Worm (Caenorhabditis elegans): ENCODE measurements around the gene tag-307.

Gene tag-307

ce11 chrIII:7891573-7892306, 34.7 kb upstream of the tag-307 start, which contains the start of the genes ZK688.5 and fahd-1:
Gene ZK688.5 (minus strand): TSS chrIII:7891623.
Gene fahd-1 (plus strand): TSS chrIII:7892256.
- no peak for TF ChIP-seq hmg-4 (GFP tag; optimal IDR thresholded peaks at IDR 0.05)
- peak; percentile 10 for TF ChIP-seq F13C5.2 (tag; optimal IDR thresholded peaks at IDR 0.05)
- TF ChIP-seq sea-1 (GFP tag; conservative IDR thresholded peaks at IDR 0.05): peak; percentile 58; the same call in 1 of the 2 replicates

- TF ChIP-seq tra-4 (tag; optimal IDR thresholded peaks at IDR 0.05): no peak
- no peak for TF ChIP-seq hmbx-1 (tag; optimal IDR thresholded peaks at IDR 0.05)
- TF ChIP-seq F13C5.2 (tag; optimal IDR thresholded peaks at IDR 0.05): no peak
These were observed 32.0 kb upstream of the tag-307 start for ce11 chrIII:7889036-7889435.

ce11 chrIII:7884863-7885262, 27.8 kb upstream of the tag-307 start, which contains the start of gene ZK688.11:
Gene ZK688.11 (minus strand): TSS chrIII:7884963.
- TF ChIP-seq F13C5.2 (tag; optimal IDR thresholded peaks at IDR 0.05) (no peak), pes-1 (GFP tag; IDR thresholded peaks at IDR 0.05) (no peak), hmg-4 (GFP tag; optimal IDR thresholded peaks at IDR 0.05) (no peak), hnd-1 (tag; optimal IDR thresholded peaks at IDR 0.05) (no peak), tbx-37 (GFP tag; conservative IDR thresholded peaks at IDR 0.05) (no peak), B0310.2 (tag; optimal IDR thresholded peaks at IDR 0.05) (no peak), ets-7 (tag; optimal IDR thresholded peaks at IDR 0.05) (no peak), aly-1 (tag; optimal IDR thresholded peaks at IDR 0.05) (no peak), scrt-1 (GFP tag; IDR thresholded peaks at IDR 0.05) (no peak), tra-4 (tag; optimal IDR thresholded peaks at IDR 0.05) (no peak), hmbx-1 (tag; optimal IDR thresholded peaks at IDR 0.05) (no peak), tbx-11 (GFP tag; IDR thresholded peaks at IDR 0.05) (no peak), sea-1 (GFP tag; conservative IDR thresholded peaks at IDR 0.05) (no peak), ama-1 (optimal IDR thresholded peaks at IDR 0.05) (no peak), ceh-36 (tag; optimal IDR thresholded peaks at IDR 0.05) (no peak), flt-1 (GFP tag; IDR thresholded peaks at IDR 0.05) (no peak), ceh-13 (GFP tag; optimal IDR thresholded peaks at IDR 0.05) (no peak)

- TF ChIP-seq hmg-4 (GFP tag; optimal IDR thresholded peaks at IDR 0.05) (no peak), aly-1 (tag; optimal IDR thresholded peaks at IDR 0.05) (no peak), scrt-1 (GFP tag; IDR thresholded peaks at IDR 0.05) (no peak), tbx-11 (GFP tag; IDR thresholded peaks at IDR 0.05) (no peak), B0310.2 (tag; optimal IDR thresholded peaks at IDR 0.05) (no peak), hmbx-1 (tag; optimal IDR thresholded peaks at IDR 0.05) (no peak), hnd-1 (tag; optimal IDR thresholded peaks at IDR 0.05) (no peak), ceh-13 (GFP tag; optimal IDR thresholded peaks at IDR 0.05) (no peak), ets-7 (tag; optimal IDR thresholded peaks at IDR 0.05) (no peak), flt-1 (GFP tag; IDR thresholded peaks at IDR 0.05) (no peak), F13C5.2 (tag; optimal IDR thresholded peaks at IDR 0.05) (no peak), ceh-36 (tag; optimal IDR thresholded peaks at IDR 0.05) (no peak), sea-1 (GFP tag; conservative IDR thresholded peaks at IDR 0.05) (no peak), tra-4 (tag; optimal IDR thresholded peaks at IDR 0.05) (no peak), tbx-37 (GFP tag; conservative IDR thresholded peaks at IDR 0.05) (no peak), pes-1 (GFP tag; IDR thresholded peaks at IDR 0.05) (no peak), ama-1 (optimal IDR thresholded peaks at IDR 0.05) (no peak)
These were observed 25.9 kb upstream of the tag-307 start, which contains the start of gene ZK688.9 for ce11 chrIII:7882900-7883299. Gene ZK688.9 (minus strand): TSS chrIII:7883000.

- TF ChIP-seq scrt-1 (GFP tag; IDR thresholded peaks at IDR 0.05): no peak
- TF ChIP-seq ets-7 (tag; optimal IDR thresholded peaks at IDR 0.05): no peak
- TF ChIP-seq tbx-37 (GFP tag; conservative IDR thresholded peaks at IDR 0.05): no peak
- no peak for TF ChIP-seq sea-1 (GFP tag; conservative IDR thresholded peaks at IDR 0.05)
- no peak for TF ChIP-seq ceh-36 (tag; optimal IDR thresholded peaks at IDR 0.05)
- no peak for TF ChIP-seq ceh-13 (GFP tag; optimal IDR thresholded peaks at IDR 0.05)
- no peak for TF ChIP-seq flt-1 (GFP tag; IDR thresholded peaks at IDR 0.05)
- no peak for TF ChIP-seq aly-1 (tag; optimal IDR thresholded peaks at IDR 0.05)
- TF ChIP-seq F13C5.2 (tag; optimal IDR thresholded peaks at IDR 0.05): no peak
- TF ChIP-seq hmbx-1 (tag; optimal IDR thresholded peaks at IDR 0.05): no peak
- no peak for TF ChIP-seq tra-4 (tag; optimal IDR thresholded peaks at IDR 0.05)
- TF ChIP-seq ama-1 (optimal IDR thresholded peaks at IDR 0.05): no peak
- TF ChIP-seq pes-1 (GFP tag; IDR thresholded peaks at IDR 0.05): no peak
These were observed 23.2 kb upstream of the tag-307 start for ce11 chrIII:7880132-7880715.

ce11 chrIII:7878852-7879329, 21.8 kb upstream of the tag-307 start, which contains the start of gene sup-18:
Gene sup-18 (minus strand): TSS chrIII:7878902.
- TF ChIP-seq pes-1 (GFP tag; IDR thresholded peaks at IDR 0.05) (no peak), hmg-4 (GFP tag; optimal IDR thresholded peaks at IDR 0.05) (no peak), tbx-11 (GFP tag; IDR thresholded peaks at IDR 0.05) (no peak), scrt-1 (GFP tag; IDR thresholded peaks at IDR 0.05) (no peak), ceh-36 (tag; optimal IDR thresholded peaks at IDR 0.05) (no peak), tra-4 (tag; optimal IDR thresholded peaks at IDR 0.05) (no peak), ets-7 (tag; optimal IDR thresholded peaks at IDR 0.05) (no peak), ceh-13 (GFP tag; optimal IDR thresholded peaks at IDR 0.05) (no peak), F13C5.2 (tag; optimal IDR thresholded peaks at IDR 0.05) (no peak), ama-1 (optimal IDR thresholded peaks at IDR 0.05) (no peak), hmbx-1 (tag; optimal IDR thresholded peaks at IDR 0.05) (no peak), flt-1 (GFP tag; IDR thresholded peaks at IDR 0.05) (no peak), hnd-1 (tag; optimal IDR thresholded peaks at IDR 0.05) (no peak)

- no peak for TF ChIP-seq flt-1 (GFP tag; IDR thresholded peaks at IDR 0.05)
- no peak for TF ChIP-seq sea-1 (GFP tag; conservative IDR thresholded peaks at IDR 0.05)
- TF ChIP-seq hnd-1 (tag; optimal IDR thresholded peaks at IDR 0.05): no peak
- TF ChIP-seq ets-7 (tag; optimal IDR thresholded peaks at IDR 0.05): no peak
- no peak for TF ChIP-seq tbx-11 (GFP tag; IDR thresholded peaks at IDR 0.05)
- TF ChIP-seq scrt-1 (GFP tag; IDR thresholded peaks at IDR 0.05): no peak
- TF ChIP-seq ama-1 (optimal IDR thresholded peaks at IDR 0.05): no peak
- TF ChIP-seq hmbx-1 (tag; optimal IDR thresholded peaks at IDR 0.05): no peak
- no peak for TF ChIP-seq ceh-36 (tag; optimal IDR thresholded peaks at IDR 0.05)
- no peak for TF ChIP-seq aly-1 (tag; optimal IDR thresholded peaks at IDR 0.05)
- TF ChIP-seq tra-4 (tag; optimal IDR thresholded peaks at IDR 0.05): no peak
- TF ChIP-seq F13C5.2 (tag; optimal IDR thresholded peaks at IDR 0.05): no peak
- no peak for TF ChIP-seq B0310.2 (tag; optimal IDR thresholded peaks at IDR 0.05)
These were observed 20.0 kb upstream of the tag-307 start for ce11 chrIII:7877090-7877489.
